Fruit fly (Drosophila melanogaster) whole organism, embryonic: ENCODE data around the gene scramb2.

Source experiments
- CG10654 ChIP-seq: fragments of 200-800 bp; sonication (Bioruptor generic); optimal IDR thresholded peaks from 2 replicates; lab custom pipeline; 2016; ENCODE audit warnings: missing biosample characterization, missing genetic modification characterization
- CG11398 ChIP-seq: fragments of 200-800 bp; sonication (Bioruptor generic); optimal IDR thresholded peaks from 2 replicates; lab custom pipeline; 2016; ENCODE audit warnings: missing biosample characterization, missing genetic modification characterization
- CG12155 ChIP-seq: fragments of 200-800 bp; sonication (Bioruptor generic); optimal IDR thresholded peaks from 3 replicates; lab custom pipeline; 2016; ENCODE audit warnings: missing biosample characterization, missing genetic modification characterization
- CG1233 ChIP-seq: fragments of 200-800 bp; sonication (Bioruptor generic); optimal IDR thresholded peaks from 4 replicates; lab custom pipeline; 2018; ENCODE audit warnings: missing biosample characterization, mild to moderate bottlenecking, missing genetic modification characterization
- CG12659 ChIP-seq: fragments of 200-800 bp; sonication (Bioruptor generic); optimal IDR thresholded peaks from 3 replicates; lab custom pipeline; 2017; ENCODE audit warnings: mild to moderate bottlenecking, missing biosample characterization, missing genetic modification reagents, missing genetic modification characterization
- CG14050 ChIP-seq: fragments of 200-800 bp; sonication (Bioruptor generic); IDR thresholded peaks from 3 replicates; pipeline ENCODE4 v1.3.6; 2022; ENCODE audit warnings: missing biosample characterization, missing genetic modification characterization
- CG14860 ChIP-seq: fragments of 200-800 bp; sonication (Bioruptor generic); IDR thresholded peaks from 3 replicates; pipeline ENCODE4 v1.3.6; 2022; ENCODE audit warnings: missing biosample characterization, missing genetic modification characterization; ENCODE audit not compliant: partially characterized antibody
- CG14965 ChIP-seq: fragments of 200-800 bp; sonication (Bioruptor generic); optimal IDR thresholded peaks from 2 replicates; lab custom pipeline; 2016; ENCODE audit warnings: missing biosample characterization, missing genetic modification characterization, borderline replicate concordance
- CG1602 ChIP-seq: fragments of 200-800 bp; sonication (Bioruptor generic); optimal IDR thresholded peaks from 3 replicates; lab custom pipeline; 2016; ENCODE audit warnings: missing biosample characterization, missing genetic modification characterization
- CG17186 ChIP-seq: fragments of 200-800 bp; sonication (Bioruptor generic); optimal IDR thresholded peaks from 3 replicates; lab custom pipeline; 2017; ENCODE audit warnings: missing biosample characterization, missing genetic modification reagents, missing genetic modification characterization
- CG17802 ChIP-seq: fragments of 200-800 bp; sonication (Bioruptor generic); optimal IDR thresholded peaks from 2 replicates; lab custom pipeline; 2018; ENCODE audit warnings: missing biosample characterization, mild to moderate bottlenecking, missing genetic modification characterization, moderate library complexity
- CG4328 ChIP-seq: fragments of 200-800 bp; sonication (Bioruptor generic); optimal IDR thresholded peaks from 3 replicates; lab custom pipeline; 2017; ENCODE audit warnings: missing biosample characterization, missing genetic modification reagents, missing genetic modification characterization
- CG4854 ChIP-seq: fragments of 200-800 bp; sonication (Bioruptor generic); optimal IDR thresholded peaks from 2 replicates; lab custom pipeline; 2016; ENCODE audit warnings: missing biosample characterization, missing genetic modification characterization, inconsistent platforms
- CG6689 ChIP-seq: fragments of 200-800 bp; sonication (Bioruptor generic); IDR thresholded peaks from 2 replicates; pipeline ENCODE4 v1.3.6; 2022; ENCODE audit warnings: missing biosample characterization, missing genetic modification characterization
- CG6791 ChIP-seq: fragments of 200-800 bp; sonication (Bioruptor generic); IDR thresholded peaks from 3 replicates; pipeline ENCODE4 v1.3.6; 2022; ENCODE audit warnings: missing biosample characterization, missing genetic modification characterization; ENCODE audit not compliant: partially characterized antibody
- CG8359 ChIP-seq: fragments of 200-800 bp; sonication (Bioruptor generic); optimal IDR thresholded peaks from 2 replicates; lab custom pipeline; 2017; ENCODE audit warnings: missing biosample characterization, mild to moderate bottlenecking, missing genetic modification characterization, borderline replicate concordance
- CG8924 ChIP-seq: fragments of 200-800 bp; optimal IDR thresholded peaks from 3 replicates; lab custom pipeline; 2019; ENCODE audit warnings: missing biosample characterization, mild to moderate bottlenecking, missing genetic modification characterization, moderate library complexity
- CkIIα-i1 ChIP-seq: fragments of 200-800 bp; sonication (Bioruptor generic); IDR thresholded peaks from 2 replicates; pipeline ENCODE4 v1.3.6; 2022; ENCODE audit warnings: missing biosample characterization, missing genetic modification characterization
- CoRest ChIP-seq: fragments of 200-800 bp; sonication (Bioruptor generic); optimal IDR thresholded peaks from 3 replicates; lab custom pipeline; 2018; ENCODE audit warnings: missing biosample characterization, mild to moderate bottlenecking, missing genetic modification characterization, moderate library complexity
- Doc2 ChIP-seq: fragments of 200-800 bp; sonication (Bioruptor generic); IDR thresholded peaks from 2 replicates; pipeline ENCODE4 v1.3.6; 2022; ENCODE audit warnings: missing biosample characterization, missing genetic modification characterization
- HLH54F ChIP-seq: fragments of 200-800 bp; sonication (Bioruptor generic); optimal IDR thresholded peaks from 3 replicates; lab custom pipeline; 2016; ENCODE audit warnings: missing biosample characterization, missing genetic modification characterization
- NC2α ChIP-seq: fragments of 200-800 bp; sonication (Bioruptor generic); optimal IDR thresholded peaks from 2 replicates; lab custom pipeline; 2016; ENCODE audit warnings: missing biosample characterization, missing genetic modification characterization
- Oaz ChIP-seq: fragments of 200-800 bp; sonication (Bioruptor generic); IDR thresholded peaks from 2 replicates; pipeline ENCODE4 v1.3.6; 2022; ENCODE audit warnings: missing biosample characterization, missing genetic modification characterization
- Pdp1 ChIP-seq, 2 experiments: fragments of 200-800 bp; sonication (Bioruptor generic); optimal IDR thresholded peaks; 3 replicates each; lab custom pipeline; 2016; ENCODE audit warnings: missing biosample characterization in 2 of 2, missing genetic modification characterization in 2 of 2, mild to moderate bottlenecking in 1 of 2, moderate library complexity in 1 of 2
- YL-1 ChIP-seq: fragments of 200-800 bp; sonication (Bioruptor generic); optimal IDR thresholded peaks from 3 replicates; lab custom pipeline; 2017; ENCODE audit warnings: missing biosample characterization, mild to moderate bottlenecking, missing genetic modification characterization
- abd-A ChIP-seq: fragments of 200-800 bp; sonication (Bioruptor generic); optimal IDR thresholded peaks from 3 replicates; lab custom pipeline; 2019; ENCODE audit warnings: missing biosample characterization, mild to moderate bottlenecking, missing genetic modification characterization, moderate library complexity
- ase ChIP-seq: fragments of 200-800 bp; sonication (Bioruptor generic); IDR thresholded peaks from 3 replicates; pipeline ENCODE4 v1.3.6; 2022; ENCODE audit warnings: missing biosample characterization, missing genetic modification characterization
- bcd ChIP-seq: fragments of 200-800 bp; sonication (Bioruptor generic); optimal IDR thresholded peaks from 2 replicates; lab custom pipeline; 2017; ENCODE audit warnings: missing biosample characterization, mild to moderate bottlenecking, missing genetic modification characterization
- cwo ChIP-seq: fragments of 200-800 bp; sonication (Bioruptor generic); optimal IDR thresholded peaks from 3 replicates; lab custom pipeline; 2017; ENCODE audit warnings: missing biosample characterization, missing genetic modification characterization, mild to moderate bottlenecking, moderate library complexity, missing genetic modification reagents
- dpn ChIP-seq, 2 experiments: fragments of 200-800 bp; sonication (Bioruptor generic); optimal IDR thresholded peaks; 3 replicates each; lab custom pipeline; 2016; ENCODE audit warnings: missing biosample characterization in 2 of 2, missing genetic modification characterization in 2 of 2
- fru ChIP-seq: fragments of >200 bp; optimal IDR thresholded peaks from 2 replicates; lab custom pipeline; 2017
- grau ChIP-seq: fragments of 200-800 bp; optimal IDR thresholded peaks from 3 replicates; lab custom pipeline; 2019; ENCODE audit warnings: missing biosample characterization, mild to moderate bottlenecking, missing genetic modification characterization, moderate library complexity
- grn ChIP-seq: fragments of 200-800 bp; sonication (Bioruptor generic); optimal IDR thresholded peaks from 3 replicates; lab custom pipeline; 2017; ENCODE audit warnings: missing biosample characterization, missing genetic modification characterization
- lilli ChIP-seq: fragments of 200-800 bp; sonication (Bioruptor generic); optimal IDR thresholded peaks from 3 replicates; lab custom pipeline; 2016; ENCODE audit warnings: missing biosample characterization, missing genetic modification characterization
- otp ChIP-seq: fragments of 200-800 bp; sonication (Bioruptor generic); IDR thresholded peaks from 3 replicates; pipeline ENCODE4, ENCODE4 v1.3.6; 2022; ENCODE audit warnings: missing biosample characterization, missing genetic modification characterization
- pho ChIP-seq: fragments of 200-800 bp; sonication (Bioruptor generic); optimal IDR thresholded peaks from 2 replicates; lab custom pipeline; 2016; ENCODE audit warnings: missing biosample characterization, missing genetic modification characterization
- prd ChIP-seq, 3 experiments: fragments of >200 bp in 2 of 3; fragments of 200-800 bp in 1 of 3; sonication (Bioruptor generic) in 1 of 3; optimal IDR thresholded peaks in 2 of 3; IDR thresholded peaks in 1 of 3; 2 replicates in 2 of 3; 3 replicates in 1 of 3; pipeline versions ENCODE4 v1.3.6 to Lab custom; 2017 to 2022; ENCODE audit warnings: missing biosample characterization in 1 of 3, missing genetic modification characterization in 1 of 3
- sens ChIP-seq: fragments of 200-800 bp; sonication (Bioruptor generic); peaks from one replicate; lab custom pipeline; 2016; ENCODE audit warnings: missing biosample characterization, missing genetic modification characterization
- shn ChIP-seq: fragments of 200-800 bp; sonication (Bioruptor generic); optimal IDR thresholded peaks from 3 replicates; lab custom pipeline; 2016; ENCODE audit warnings: missing biosample characterization, missing genetic modification characterization
- sug ChIP-seq: fragments of 200-800 bp; optimal IDR thresholded peaks from 2 replicates; lab custom pipeline; 2019; ENCODE audit warnings: missing biosample characterization, mild to moderate bottlenecking, missing genetic modification characterization, moderate library complexity

scramb2 gene

DNA sequence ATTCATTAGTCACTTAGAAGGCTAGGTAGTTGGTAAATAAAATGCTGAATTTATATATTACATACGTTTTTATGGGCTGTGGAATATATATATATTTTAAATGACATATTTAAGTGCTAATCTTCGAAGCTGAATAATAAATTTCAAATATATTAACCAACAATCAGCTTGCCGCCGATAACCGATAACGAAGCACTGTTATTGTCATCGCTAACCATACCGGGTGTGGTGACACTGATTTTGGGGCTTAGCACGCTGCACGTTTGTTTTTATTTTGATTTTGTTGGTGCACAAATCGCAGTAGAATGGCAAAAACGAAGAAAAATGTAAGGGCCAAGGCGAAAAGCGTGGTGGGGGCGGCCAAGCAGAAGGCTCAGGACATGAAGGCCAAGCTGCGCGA is 8.2 kb upstream of the scramb2 start, which contains the start of gene CG16753 (continued):
- TF ChIP-seq ase (no peak), NC2α (GFP tag; lab: Kevin White, UChicago) (no peak), grau (tag; lab: Kevin White, UChicago) (no peak), CG12155 (GFP tag; lab: Kevin White, UChicago) (no peak), CG4854 (no peak), HLH54F (GFP tag; lab: Kevin White, UChicago) (no peak), CG14050 (no peak), shn (no peak), CG11398 (GFP tag; lab: Kevin White, UChicago) (no peak), lilli (GFP tag; lab: Kevin White, UChicago) (no peak), CG6791 (GFP tag; lab: Robert Waterston, UW) (peak; percentile 82), otp (GFP tag; lab: Robert Waterston, UW) (peak; percentile 88), CG17186 (GFP tag; lab: Kevin White, UChicago) (no peak), dpn (GFP tag; optimal IDR thresholded peaks at IDR 0.05; lab: Kevin White, UChicago) (no peak), CG14860 (peak; percentile 64), sens (GFP tag; lab: Kevin White, UChicago) (no peak), CG14965 (GFP tag; lab: Kevin White, UChicago) (no peak), YL-1 (GFP tag; lab: Kevin White, UChicago) (peak; percentile 11), prd (optimal IDR thresholded peaks at IDR 0.05; lab: Kevin White, UChicago) (no peak), prd (GFP tag; IDR thresholded peaks at IDR 0.05; lab: Robert Waterston, UW) (no peak), fru (no peak), CG8924 (tag; lab: Kevin White, UChicago) (no peak), CkIIα-i1 (GFP tag; lab: Robert Waterston, UW) (no peak), CG1233 (GFP tag; lab: Kevin White, UChicago) (no peak), CG17802 (tag; lab: Kevin White, UChicago) (no peak), sug (tag; lab: Kevin White, UChicago) (no peak), pho (GFP tag; lab: Kevin White, UChicago) (no peak), cwo (GFP tag; lab: Kevin White, UChicago) (no peak), CG6689 (no peak)

DNA sequence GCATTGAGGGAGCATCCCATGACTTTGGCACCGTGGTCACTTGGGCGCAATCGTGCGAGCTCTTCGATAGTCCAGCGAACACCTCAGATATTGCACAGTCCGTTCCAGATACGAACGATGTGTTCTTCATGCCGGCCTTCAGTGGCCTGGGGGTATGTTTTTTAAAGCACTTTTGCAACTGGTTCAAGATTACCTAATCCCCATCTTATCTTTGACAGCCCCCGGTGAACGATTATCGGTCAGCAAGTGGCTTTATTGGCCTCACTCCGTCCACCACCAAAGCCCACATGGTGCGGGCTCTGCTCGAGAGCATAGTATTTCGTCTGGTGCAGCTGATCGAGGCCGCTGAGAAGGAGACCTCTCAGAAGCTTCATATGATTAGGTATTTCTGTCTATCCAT is 7.5 kb upstream of the scramb2 start:
- no peak for TF ChIP-seq CG10654
- TF ChIP-seq CoRest, result no peak
- TF ChIP-seq abd-A (tag; lab: Kevin White, UChicago), result no peak
- peak in 1 of 2 experiments; percentile 11 for TF ChIP-seq Pdp1 (GFP tag; optimal IDR thresholded peaks at IDR 0.05; lab: Kevin White, UChicago)
- no peak for TF ChIP-seq CG4328 (GFP tag; lab: Kevin White, UChicago)
- TF ChIP-seq CG1602 (GFP tag; lab: Kevin White, UChicago), result no peak
- TF ChIP-seq grn, result peak; percentile 45
- no peak for TF ChIP-seq CG12659 (GFP tag; lab: Kevin White, UChicago)
- no peak for TF ChIP-seq ase
- TF ChIP-seq CG8359 (GFP tag; lab: Kevin White, UChicago), result no peak
- TF ChIP-seq bcd (GFP tag; lab: Kevin White, UChicago), result no peak
- no peak for TF ChIP-seq Oaz
- peak; percentile 96 for TF ChIP-seq sug (tag; lab: Kevin White, UChicago)
- TF ChIP-seq Doc2 (GFP tag; lab: Robert Waterston, UW), result no peak
- TF ChIP-seq, all 482 proteins: peak for 3
